Fruit fly (Drosophila melanogaster) whole organism, pupa: ENCODE measurements around the gene Ice2.

Experiments
- CG10348 ChIP-seq: fragments of 200-800 bp; sonication (Bioruptor generic); IDR thresholded peaks from 2 replicates; pipeline ENCODE4 v1.3.6; 2022; ENCODE audit warnings: missing biosample characterization, missing genetic modification characterization
- CG12605 ChIP-seq: fragments of 200-800 bp; sonication (Bioruptor generic); IDR thresholded peaks from 2 replicates; pipeline ENCODE4 v1.3.6; 2022; ENCODE audit warnings: missing biosample characterization, missing genetic modification characterization
- CG13204 ChIP-seq: fragments of 200-800 bp; sonication (Bioruptor generic); optimal IDR thresholded peaks from 2 replicates; lab custom pipeline; 2018; ENCODE audit warnings: missing biosample characterization, mild to moderate bottlenecking, missing genetic modification characterization, moderate library complexity
- CG14655 ChIP-seq: fragments of 200-800 bp; sonication (Bioruptor generic); optimal IDR thresholded peaks from 3 replicates; lab custom pipeline; 2017; ENCODE audit warnings: mild to moderate bottlenecking, missing biosample characterization, missing genetic modification reagents, missing genetic modification characterization
- CG15710 ChIP-seq: fragments of 200-800 bp; sonication (Bioruptor generic); optimal IDR thresholded peaks from 2 replicates; lab custom pipeline; 2018; ENCODE audit warnings: missing biosample characterization, mild to moderate bottlenecking, missing genetic modification characterization, moderate library complexity
- CG17806 ChIP-seq: fragments of 200-800 bp; sonication (Bioruptor generic); optimal IDR thresholded peaks from 2 replicates; lab custom pipeline; 2018; ENCODE audit warnings: missing biosample characterization, mild to moderate bottlenecking, missing genetic modification characterization, moderate library complexity
- CG4496 ChIP-seq: fragments of 200-800 bp; sonication (Bioruptor generic); IDR thresholded peaks from 3 replicates; pipeline ENCODE4 v1.3.6; 2022; ENCODE audit warnings: missing biosample characterization, missing genetic modification characterization
- CG8301 ChIP-seq: fragments of 200-800 bp; sonication (Bioruptor generic); optimal IDR thresholded peaks from 2 replicates; lab custom pipeline; 2018; ENCODE audit warnings: missing biosample characterization, mild to moderate bottlenecking, missing genetic modification characterization
- CG9948 ChIP-seq: fragments of 200-800 bp; sonication (Bioruptor generic); optimal IDR thresholded peaks from 2 replicates; lab custom pipeline; 2018; ENCODE audit warnings: missing biosample characterization, mild to moderate bottlenecking, missing genetic modification characterization, moderate library complexity
- EcR ChIP-seq: fragments of 200-800 bp; sonication (Bioruptor generic); optimal IDR thresholded peaks from 3 replicates; lab custom pipeline; 2019; ENCODE audit warnings: missing biosample characterization, missing genetic modification characterization, mild to moderate bottlenecking, moderate library complexity, missing genetic modification reagents
- Ets98B ChIP-seq: fragments of 200-800 bp; sonication (Bioruptor generic); IDR thresholded peaks from 2 replicates; pipeline ENCODE4 v1.3.6; 2022; ENCODE audit warnings: missing biosample characterization, missing genetic modification characterization
- Pif1A ChIP-seq: fragments of 200-800 bp; sonication (Bioruptor generic); optimal IDR thresholded peaks from 3 replicates; lab custom pipeline; 2016; ENCODE audit warnings: missing biosample characterization, missing genetic modification characterization
- Snoo ChIP-seq: fragments of 200-800 bp; sonication (Bioruptor generic); optimal IDR thresholded peaks from 3 replicates; lab custom pipeline; 2017; ENCODE audit warnings: missing biosample characterization, mild to moderate bottlenecking, missing genetic modification characterization, inconsistent platforms
- gl ChIP-seq: fragments of 200-800 bp; sonication (Bioruptor generic); optimal IDR thresholded peaks from 2 replicates; lab custom pipeline; 2018; ENCODE audit warnings: missing biosample characterization, mild to moderate bottlenecking, missing genetic modification characterization

dm6 chr3R:21180391-21180796 is 50.4 kb downstream of the Ice2 start:
- TF ChIP-seq Pif1A (GFP tag; lab: Kevin White, UChicago) (no peak), CG13204 (GFP tag; lab: Kevin White, UChicago) (no peak), CG12605 (GFP tag; lab: Robert Waterston, UW) (no peak; the same call in 1 of the 2 replicates), Ets98B (GFP tag; lab: Robert Waterston, UW) (no peak; the same call in 1 of the 2 replicates), gl (tag; lab: Kevin White, UChicago) (no peak), CG17806 (no peak), CG9948 (tag; lab: Kevin White, UChicago) (no peak), Snoo (tag; lab: Kevin White, UChicago) (no peak), CG15710 (tag; lab: Kevin White, UChicago) (no peak), CG10348 (no peak), CG4496 (peak; percentile 36; the same call in 1 of the 3 replicates), CG8301 (tag; lab: Kevin White, UChicago) (no peak), CG14655 (GFP tag; lab: Kevin White, UChicago) (no peak), EcR (no peak)
